Worm (Caenorhabditis elegans) whole organism, early embryonic: ENCODE results near the gene Y52E8A.2.

Source experiments
- F13C5.2 ChIP-seq: sonication (generic microtip); optimal IDR thresholded peaks from 2 replicates; lab custom pipeline; 2017; ENCODE audit warnings: mild to moderate bottlenecking, missing genetic modification characterization, inconsistent platforms, missing compliant biosample characterization
- ama-1 ChIP-seq: fragments of 150-350 bp; optimal IDR thresholded peaks from 2 replicates; lab custom pipeline; 2014
- ceh-13 ChIP-seq: fragments of 200-800 bp; sonication (Bioruptor generic); optimal IDR thresholded peaks from 2 replicates; lab custom pipeline; 2018; ENCODE audit warnings: mild to moderate bottlenecking, missing genetic modification characterization, missing compliant biosample characterization
- ceh-36 ChIP-seq: sonication (generic microtip); optimal IDR thresholded peaks from 2 replicates; lab custom pipeline; 2016; ENCODE audit warnings: missing genetic modification characterization, inconsistent platforms, missing compliant biosample characterization
- ets-7 ChIP-seq: sonication (generic microtip); optimal IDR thresholded peaks from 2 replicates; lab custom pipeline; 2016; ENCODE audit warnings: missing genotype, missing genetic modification characterization, missing compliant biosample characterization
- flt-1 ChIP-seq: fragments of 200-800 bp; sonication (Bioruptor generic); IDR thresholded peaks from 2 replicates; pipeline ENCODE4 v1.3.6; 2022; ENCODE audit warnings: missing genetic modification characterization, missing compliant biosample characterization
- hmg-4 ChIP-seq: fragments of 200-800 bp; sonication (Bioruptor generic); optimal IDR thresholded peaks from 2 replicates; lab custom pipeline; 2018; ENCODE audit warnings: mild to moderate bottlenecking, missing genetic modification characterization, missing compliant biosample characterization
- pes-1 ChIP-seq: fragments of 200-800 bp; sonication (Bioruptor generic); IDR thresholded peaks from 2 replicates; pipeline ENCODE4 v1.3.6; 2022; ENCODE audit warnings: missing genetic modification reagents, missing genetic modification characterization, missing compliant biosample characterization
- scrt-1 ChIP-seq: fragments of 200-800 bp; sonication (Bioruptor generic); IDR thresholded peaks from 2 replicates; pipeline ENCODE4 v1.3.6; 2022; ENCODE audit warnings: missing genetic modification characterization, missing compliant biosample characterization
- tbx-11 ChIP-seq: fragments of 200-800 bp; sonication (Bioruptor generic); IDR thresholded peaks from 2 replicates; pipeline ENCODE4 v1.3.6; 2022; ENCODE audit warnings: missing genetic modification characterization, missing compliant biosample characterization
- tra-4 ChIP-seq: sonication (generic microtip); optimal IDR thresholded peaks from 2 replicates; lab custom pipeline; 2017; ENCODE audit warnings: missing genetic modification characterization, missing compliant biosample characterization

DNA sequence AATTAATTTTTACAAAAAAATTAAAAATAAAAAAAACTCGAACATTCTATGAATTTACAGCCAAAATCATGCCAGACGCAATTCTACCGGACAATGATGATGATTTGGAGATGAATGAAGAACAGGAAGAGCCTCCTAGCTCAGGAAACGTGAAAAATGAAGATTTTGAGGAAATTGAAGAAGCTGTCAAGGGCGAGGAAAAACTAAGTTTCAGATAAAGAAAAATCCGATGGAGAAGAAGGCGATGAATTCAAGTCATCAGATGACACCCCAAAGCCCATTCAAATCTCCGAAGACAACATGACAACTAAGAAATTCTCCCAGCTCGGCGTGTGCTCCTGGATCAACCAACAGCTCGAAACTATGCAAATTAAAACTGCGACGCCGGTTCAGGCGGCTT is 1.1 kb downstream of the Y52E8A.2 start, which contains the start of gene Y52E8A.1:
- TF ChIP-seq ama-1 (lab: Kevin White, UChicago) = no peak
- no peak for TF ChIP-seq tbx-11
- TF ChIP-seq tra-4 (tag; lab: Kevin White, UChicago) = no peak
- TF ChIP-seq ceh-36 (tag; lab: Kevin White, UChicago) = no peak
- TF ChIP-seq flt-1 = no peak
- no peak for TF ChIP-seq hmg-4 (GFP tag; lab: Kevin White, UChicago)
- no peak for TF ChIP-seq pes-1
- no peak for TF ChIP-seq scrt-1 (GFP tag; lab: Robert Waterston, UW)
- no peak for TF ChIP-seq ceh-13 (GFP tag; lab: Kevin White, UChicago)
- TF ChIP-seq F13C5.2 (tag; lab: Kevin White, UChicago) = no peak
- no peak for TF ChIP-seq ets-7 (tag; lab: Kevin White, UChicago)
